Worm (Caenorhabditis elegans) whole organism, mixed stage, embryonic: ENCODE measurements around the gene F35C11.4.

Experiments
- hlh-1 ChIP-seq: fragments of 150-350 bp; optimal IDR thresholded peaks from 2 replicates; lab custom pipeline; 2014; ENCODE audit warnings: missing biosample characterization, missing genetic modification reagents, missing genetic modification characterization
- lin-32 ChIP-seq: fragments of 200-800 bp; sonication (Bioruptor generic); optimal IDR thresholded peaks from 2 replicates; lab custom pipeline; 2018; ENCODE audit warnings: mild to moderate bottlenecking, missing genetic modification characterization, missing compliant biosample characterization
- mep-1 ChIP-seq: fragments of 150-350 bp; optimal IDR thresholded peaks from 2 replicates; lab custom pipeline; 2017; ENCODE audit warnings: missing biosample characterization, missing genetic modification reagents, missing genetic modification characterization, inconsistent platforms
- nhr-237 ChIP-seq: fragments of 150-350 bp; optimal IDR thresholded peaks from 2 replicates; lab custom pipeline; 2014; ENCODE audit warnings: missing biosample characterization, missing genetic modification characterization
- unc-62 ChIP-seq: fragments of 150-350 bp; optimal IDR thresholded peaks from 2 replicates; lab custom pipeline; 2014; ENCODE audit warnings: missing biosample characterization, missing genetic modification reagents, missing genetic modification characterization

ce11 chrII:8225347-8225746, 23.5 kb upstream of the F35C11.4 start:
- TF ChIP-seq lin-32 (GFP tag; lab: Kevin White, UChicago) (no peak), unc-62 (GFP tag; lab: Kevin White, UChicago) (no peak), nhr-237 (tag; lab: Kevin White, UChicago) (no peak), hlh-1 (tag; lab: Kevin White, UChicago) (no peak), mep-1 (no peak)
